Worm (Caenorhabditis elegans): ENCODE results near the gene col-185.

The col-185 gene

DNA sequence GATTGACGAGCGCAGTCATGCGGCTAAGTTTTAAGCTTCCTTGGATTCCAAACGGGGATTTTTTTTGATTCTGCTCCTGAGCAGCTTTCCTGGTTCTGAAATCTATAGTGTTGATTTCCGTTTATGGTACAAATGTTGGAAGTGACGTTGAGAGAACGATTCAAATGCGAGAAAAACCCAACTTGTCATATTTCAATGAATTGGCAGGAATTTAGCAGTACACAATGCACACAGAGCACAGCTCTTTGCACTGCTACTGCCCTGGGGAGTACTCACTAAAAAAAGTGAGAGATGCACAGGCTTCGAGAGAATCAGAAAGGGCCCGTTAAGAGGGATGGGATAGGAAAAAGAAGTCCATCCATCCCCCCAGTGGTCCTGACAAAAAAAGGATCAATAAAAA, 10.3 kb downstream of the col-185 start, which contains the start of gene sad-1:
TSS of gene sad-1 (minus strand) at position 101 of the 400 bp plus-strand sequence.
- no peak for TF ChIP-seq tlf-1 (GFP tag; optimal IDR thresholded peaks at IDR 0.05)
- no peak for TF ChIP-seq Y79H2A.3 (GFP tag; conservative IDR thresholded peaks at IDR 0.05)
- no peak for TF ChIP-seq tbx-9 (tag; optimal IDR thresholded peaks at IDR 0.05; ENCODE audit: borderline replicate concordance)
- TF ChIP-seq die-1 (tag; optimal IDR thresholded peaks at IDR 0.05), result no peak
- TF ChIP-seq hmg-1.2 (GFP tag; IDR thresholded peaks at IDR 0.05), result no peak
- TF ChIP-seq bed-2 (GFP tag; IDR thresholded peaks at IDR 0.05), result no peak
- TF ChIP-seq T07F8.4 (tag; optimal IDR thresholded peaks at IDR 0.05), result no peak
- TF ChIP-seq ceh-100 (GFP tag; IDR thresholded peaks at IDR 0.05), result no peak
- no peak for TF ChIP-seq snpc-1.1 (tag; optimal IDR thresholded peaks at IDR 0.05; ENCODE audit: insufficient read depth)
- TF ChIP-seq B0019.2 (GFP tag; conservative IDR thresholded peaks at IDR 0.05), result no peak
- TF ChIP-seq pha-4 (tag; optimal IDR thresholded peaks at IDR 0.05), result no peak
- no peak for TF ChIP-seq unc-62 (GFP tag; optimal IDR thresholded peaks at IDR 0.05)
- TF ChIP-seq nhr-27 (tag; optimal IDR thresholded peaks at IDR 0.05), result no peak
- TF ChIP-seq mcd-1 (GFP tag; IDR thresholded peaks at IDR 0.05), result no peak
- no peak for TF ChIP-seq ceh-40 (GFP tag; IDR thresholded peaks at IDR 0.05)
- no peak for TF ChIP-seq Y56A3A.18 (GFP tag; IDR thresholded peaks at IDR 0.05)
- TF ChIP-seq B0261.1 (tag; optimal IDR thresholded peaks at IDR 0.05), result no peak
- no peak for TF ChIP-seq efl-1 (GFP tag; optimal IDR thresholded peaks at IDR 0.05)
- no peak for TF ChIP-seq Y95B8A.8 (GFP tag; IDR thresholded peaks at IDR 0.05)
- TF ChIP-seq F22D6.2 (tag; optimal IDR thresholded peaks at IDR 0.05), result no peak

DNA sequence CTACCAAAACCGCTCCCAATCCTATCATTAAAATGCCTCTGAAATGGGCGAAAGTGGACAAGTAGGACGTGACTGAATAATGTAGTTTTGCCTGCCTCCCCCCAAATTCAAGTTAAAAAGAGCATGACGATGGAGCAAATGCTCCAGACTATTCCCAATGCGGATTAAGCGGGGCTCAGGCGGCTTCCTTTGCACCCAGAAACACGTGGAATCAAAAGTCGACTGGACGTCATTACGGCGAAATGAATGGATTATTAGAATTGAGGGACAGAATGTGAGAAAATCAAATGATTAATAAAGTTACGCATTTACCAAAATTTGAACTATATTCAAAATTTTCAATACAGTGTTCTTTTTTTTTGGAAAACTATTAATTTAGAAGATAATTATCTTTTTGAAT, 11.0 kb downstream of the col-185 start:
- no peak for TF ChIP-seq C17E4.6 (GFP tag; IDR thresholded peaks at IDR 0.05)
- no peak for TF ChIP-seq tbx-9 (tag; optimal IDR thresholded peaks at IDR 0.05; ENCODE audit: borderline replicate concordance)
- TF ChIP-seq pha-4 (tag; optimal IDR thresholded peaks at IDR 0.05), result no peak
- TF ChIP-seq chd-7 (tag; optimal IDR thresholded peaks at IDR 0.05), result no peak
- TF ChIP-seq ccch-3 (GFP tag; optimal IDR thresholded peaks at IDR 0.05), result no peak
- no peak for TF ChIP-seq egrh-3 (GFP tag; IDR thresholded peaks at IDR 0.05)
- TF ChIP-seq nhr-90 (tag; optimal IDR thresholded peaks at IDR 0.05), result no peak
- no peak for TF ChIP-seq rec-8 (tag; optimal IDR thresholded peaks at IDR 0.05)
- TF ChIP-seq madf-10 (tag; optimal IDR thresholded peaks at IDR 0.05), result no peak
- TF ChIP-seq B0336.3 (GFP tag; IDR thresholded peaks at IDR 0.05), result no peak
- no peak for TF ChIP-seq nhr-80 (tag; optimal IDR thresholded peaks at IDR 0.05)
- TF ChIP-seq hsf-1 (GFP tag; IDR thresholded peaks at IDR 0.05), result no peak
- no peak for TF ChIP-seq atf-7 (tag; optimal IDR thresholded peaks at IDR 0.05)
- no peak for TF ChIP-seq hmg-1.2 (GFP tag; IDR thresholded peaks at IDR 0.05)
- no peak for TF ChIP-seq B0261.1 (tag; optimal IDR thresholded peaks at IDR 0.05)
- TF ChIP-seq ZK185.1 (tag; optimal IDR thresholded peaks at IDR 0.05; ENCODE audit: poor library complexity, severe bottlenecking), result no peak

DNA sequence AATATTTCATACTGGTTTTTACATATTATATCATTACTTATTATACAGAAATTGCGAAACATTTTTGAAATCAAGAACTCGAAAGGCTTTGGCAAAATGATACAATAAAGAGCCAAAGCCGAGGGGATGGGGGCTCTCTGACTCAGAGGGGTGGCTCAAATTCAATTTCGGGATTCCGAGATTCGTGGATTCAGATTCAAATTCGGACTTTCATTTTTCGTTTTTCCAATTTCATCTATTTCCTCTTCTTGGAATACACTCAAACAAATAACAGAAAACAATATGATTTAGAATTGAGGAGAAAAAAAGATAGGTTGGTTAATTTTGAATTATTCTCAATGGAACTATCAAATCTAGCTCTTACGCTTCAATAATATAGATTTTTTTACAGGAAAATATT, 11.8 kb downstream of the col-185 start:
- TF ChIP-seq F57A8.1 (GFP tag; optimal IDR thresholded peaks at IDR 0.05) (no peak), nhr-80 (tag; optimal IDR thresholded peaks at IDR 0.05) (no peak), ztf-25 (GFP tag; IDR thresholded peaks at IDR 0.05) (no peak), T07F8.4 (tag; optimal IDR thresholded peaks at IDR 0.05) (no peak), mxl-1 (tag; optimal IDR thresholded peaks at IDR 0.05) (no peak), him-1 (tag; optimal IDR thresholded peaks at IDR 0.05) (no peak), xnd-1 (tag; optimal IDR thresholded peaks at IDR 0.05) (no peak), sea-2 (GFP tag; IDR thresholded peaks at IDR 0.05) (no peak), ceh-58 (GFP tag; IDR thresholded peaks at IDR 0.05) (no peak), gei-17 (GFP tag; optimal IDR thresholded peaks at IDR 0.05) (no peak), egrh-3 (GFP tag; IDR thresholded peaks at IDR 0.05) (no peak)
